Fruit fly (Drosophila melanogaster) whole organism, embryonic: ENCODE measurements around the gene Src64B.

Source experiments
- ATbp ChIP-seq: fragments of 200-800 bp; sonication (Bioruptor generic); optimal IDR thresholded peaks from 2 replicates; lab custom pipeline; 2017; ENCODE audit warnings: missing biosample characterization, mild to moderate bottlenecking, missing genetic modification characterization, missing genetic modification reagents
- Bgb ChIP-seq: fragments of 200-800 bp; sonication (Bioruptor generic); IDR thresholded peaks from 2 replicates; pipeline ENCODE4 v1.3.6; 2022; ENCODE audit warnings: missing biosample characterization, missing genetic modification characterization; ENCODE audit not compliant: partially characterized antibody
- BtbVII ChIP-seq: fragments of 200-800 bp; sonication (Bioruptor generic); optimal IDR thresholded peaks from 3 replicates; lab custom pipeline; 2017; ENCODE audit warnings: missing biosample characterization, mild to moderate bottlenecking, missing genetic modification characterization
- CG11723 ChIP-seq: fragments of 200-800 bp; sonication (Bioruptor generic); optimal IDR thresholded peaks from 2 replicates; lab custom pipeline; 2017; ENCODE audit warnings: missing biosample characterization, mild to moderate bottlenecking, missing genetic modification characterization
- CG12391 ChIP-seq: fragments of 200-800 bp; sonication (Bioruptor generic); optimal IDR thresholded peaks from 3 replicates; lab custom pipeline; 2018; ENCODE audit warnings: missing biosample characterization, mild to moderate bottlenecking, missing genetic modification characterization, moderate library complexity
- CG15601 ChIP-seq: fragments of 200-800 bp; sonication (Bioruptor generic); optimal IDR thresholded peaks from 3 replicates; lab custom pipeline; 2019; ENCODE audit warnings: missing biosample characterization, mild to moderate bottlenecking, missing genetic modification characterization, moderate library complexity
- CG15696 ChIP-seq: fragments of 200-800 bp; sonication (Bioruptor generic); optimal IDR thresholded peaks from 2 replicates; lab custom pipeline; 2019; ENCODE audit warnings: missing biosample characterization, mild to moderate bottlenecking, missing genetic modification characterization, moderate library complexity
- CG16815 ChIP-seq: fragments of 200-800 bp; sonication (Bioruptor generic); optimal IDR thresholded peaks from 3 replicates; lab custom pipeline; 2017; ENCODE audit warnings: missing biosample characterization, mild to moderate bottlenecking, missing genetic modification characterization
- CG17361 ChIP-seq: fragments of 200-800 bp; sonication (Bioruptor generic); IDR thresholded peaks from 3 replicates; pipeline ENCODE4 v1.3.6; 2022; ENCODE audit warnings: missing biosample characterization, missing genetic modification characterization
- CG17385 ChIP-seq: fragments of 200-800 bp; sonication (Bioruptor generic); optimal IDR thresholded peaks from 3 replicates; lab custom pipeline; 2018; ENCODE audit warnings: missing biosample characterization, mild to moderate bottlenecking, missing genetic modification characterization
- CG2875 ChIP-seq: fragments of 200-800 bp; sonication (Bioruptor generic); optimal IDR thresholded peaks from 2 replicates; lab custom pipeline; 2017; ENCODE audit warnings: missing biosample characterization, mild to moderate bottlenecking, missing genetic modification characterization, missing genetic modification reagents
- CG3065 ChIP-seq: fragments of 200-800 bp; sonication (Bioruptor generic); optimal IDR thresholded peaks from 2 replicates; lab custom pipeline; 2016; ENCODE audit warnings: missing biosample characterization, missing genetic modification characterization
- CG3163 ChIP-seq: fragments of 200-800 bp; sonication (Bioruptor generic); optimal IDR thresholded peaks from 3 replicates; lab custom pipeline; 2016; ENCODE audit warnings: missing biosample characterization, missing genetic modification characterization
- CG32767 ChIP-seq: fragments of 200-800 bp; sonication (Bioruptor generic); IDR thresholded peaks from 2 replicates; pipeline ENCODE4 v1.3.6; 2022; ENCODE audit warnings: missing biosample characterization, missing genetic modification characterization
- CG3407 ChIP-seq: fragments of 200-800 bp; sonication (Bioruptor generic); optimal IDR thresholded peaks from 2 replicates; lab custom pipeline; 2018; ENCODE audit warnings: missing biosample characterization, mild to moderate bottlenecking, missing genetic modification characterization
- CG34224 ChIP-seq: fragments of 200-800 bp; sonication (Bioruptor generic); IDR thresholded peaks from 3 replicates; pipeline ENCODE4 v1.3.6; 2022; ENCODE audit warnings: missing biosample characterization, missing genetic modification characterization; ENCODE audit not compliant: partially characterized antibody
- CG3838 ChIP-seq: fragments of 200-800 bp; sonication (Bioruptor generic); optimal IDR thresholded peaks from 3 replicates; lab custom pipeline; 2016; ENCODE audit warnings: missing biosample characterization, missing genetic modification characterization
- CG4854 ChIP-seq: fragments of 200-800 bp; sonication (Bioruptor generic); optimal IDR thresholded peaks from 2 replicates; lab custom pipeline; 2016; ENCODE audit warnings: missing biosample characterization, missing genetic modification characterization, inconsistent platforms
- CG5245 ChIP-seq: fragments of 200-800 bp; sonication (Bioruptor generic); optimal IDR thresholded peaks from 3 replicates; lab custom pipeline; 2016; ENCODE audit warnings: missing biosample characterization, missing genetic modification characterization
- CG6854 ChIP-seq: fragments of 200-800 bp; sonication (Bioruptor generic); optimal IDR thresholded peaks from 3 replicates; lab custom pipeline; 2017; ENCODE audit warnings: missing biosample characterization, mild to moderate bottlenecking, missing genetic modification characterization
- CG7556 ChIP-seq: fragments of 200-800 bp; sonication (Bioruptor generic); optimal IDR thresholded peaks from 2 replicates; lab custom pipeline; 2017; ENCODE audit warnings: missing biosample characterization, mild to moderate bottlenecking, missing genetic modification characterization
- CG8359 ChIP-seq: fragments of 200-800 bp; sonication (Bioruptor generic); optimal IDR thresholded peaks from 2 replicates; lab custom pipeline; 2017; ENCODE audit warnings: missing biosample characterization, mild to moderate bottlenecking, missing genetic modification characterization, borderline replicate concordance
- CG9797 ChIP-seq: fragments of 200-800 bp; sonication (Bioruptor generic); optimal IDR thresholded peaks from 3 replicates; lab custom pipeline; 2018; ENCODE audit warnings: missing biosample characterization, mild to moderate bottlenecking, missing genetic modification characterization
- Camta ChIP-seq: fragments of 200-800 bp; sonication (Bioruptor generic); optimal IDR thresholded peaks from 2 replicates; lab custom pipeline; 2016; ENCODE audit warnings: missing biosample characterization, missing genetic modification characterization
- Dek ChIP-seq: fragments of 200-800 bp; sonication (Bioruptor generic); optimal IDR thresholded peaks from 3 replicates; lab custom pipeline; 2019; ENCODE audit warnings: missing biosample characterization, mild to moderate bottlenecking, missing genetic modification characterization, moderate library complexity
- Fer1 ChIP-seq: fragments of 200-800 bp; sonication (Bioruptor generic); optimal IDR thresholded peaks from 2 replicates; lab custom pipeline; 2017; ENCODE audit warnings: missing biosample characterization, mild to moderate bottlenecking, missing genetic modification characterization
- Jarid2 ChIP-seq: fragments of 200-800 bp; sonication (Bioruptor generic); optimal IDR thresholded peaks from 3 replicates; lab custom pipeline; 2017; ENCODE audit warnings: mild to moderate bottlenecking, missing biosample characterization, missing genetic modification reagents, missing genetic modification characterization
- Lim3 ChIP-seq: fragments of 200-800 bp; sonication (Bioruptor generic); IDR thresholded peaks from 2 replicates; pipeline ENCODE4 v1.3.6; 2022; ENCODE audit warnings: missing biosample characterization, missing genetic modification characterization
- Mes4 ChIP-seq: fragments of 200-800 bp; sonication (Bioruptor generic); optimal IDR thresholded peaks from 2 replicates; lab custom pipeline; 2016; ENCODE audit warnings: missing biosample characterization, missing genetic modification characterization
- abd-A ChIP-seq: fragments of 200-800 bp; sonication (Bioruptor generic); optimal IDR thresholded peaks from 3 replicates; lab custom pipeline; 2019; ENCODE audit warnings: missing biosample characterization, mild to moderate bottlenecking, missing genetic modification characterization, moderate library complexity
- ato ChIP-seq: fragments of 200-800 bp; sonication (Bioruptor generic); IDR thresholded peaks from 2 replicates; pipeline ENCODE4 v1.3.6; 2022; ENCODE audit warnings: missing biosample characterization, missing genetic modification characterization; ENCODE audit not compliant: partially characterized antibody
- bab2 ChIP-seq: fragments of 200-800 bp; sonication (Bioruptor generic); optimal IDR thresholded peaks from 2 replicates; lab custom pipeline; 2016; ENCODE audit warnings: missing biosample characterization, missing genetic modification characterization
- bbx ChIP-seq: fragments of 200-800 bp; sonication (Bioruptor generic); IDR thresholded peaks from 2 replicates; pipeline ENCODE4 v1.3.6; 2022; ENCODE audit warnings: missing biosample characterization, missing genetic modification characterization; ENCODE audit not compliant: partially characterized antibody
- kah ChIP-seq: fragments of 200-800 bp; sonication (Bioruptor generic); optimal IDR thresholded peaks from 2 replicates; lab custom pipeline; 2018; ENCODE audit warnings: missing biosample characterization, mild to moderate bottlenecking, missing genetic modification characterization
- lov ChIP-seq, 2 experiments: fragments of 200-800 bp in 1 of 2; fragments of >200 bp in 1 of 2; sonication (Bioruptor generic) in 1 of 2; IDR thresholded peaks in 1 of 2; optimal IDR thresholded peaks in 1 of 2; 2 replicates in 1 of 2; 3 replicates in 1 of 2; pipeline versions ENCODE4 v1.3.6 to Lab custom; 2017 to 2022; ENCODE audit warnings: missing biosample characterization in 1 of 2, missing genetic modification characterization in 1 of 2
- nerfin-1 ChIP-seq: fragments of 200-800 bp; sonication (Bioruptor generic); optimal IDR thresholded peaks from 3 replicates; lab custom pipeline; 2019; ENCODE audit warnings: missing biosample characterization, mild to moderate bottlenecking, missing genetic modification characterization, moderate library complexity
- odd ChIP-seq: fragments of 200-800 bp; sonication (Bioruptor generic); optimal IDR thresholded peaks from 2 replicates; lab custom pipeline; 2017; ENCODE audit warnings: missing biosample characterization, mild to moderate bottlenecking, missing genetic modification characterization
- otp ChIP-seq: fragments of 200-800 bp; sonication (Bioruptor generic); IDR thresholded peaks from 3 replicates; pipeline ENCODE4, ENCODE4 v1.3.6; 2022; ENCODE audit warnings: missing biosample characterization, missing genetic modification characterization
- pita ChIP-seq: fragments of 200-800 bp; sonication (Bioruptor generic); optimal IDR thresholded peaks from 2 replicates; lab custom pipeline; 2017; ENCODE audit warnings: missing biosample characterization, mild to moderate bottlenecking, missing genetic modification characterization
- prd ChIP-seq, 3 experiments: fragments of >200 bp in 2 of 3; fragments of 200-800 bp in 1 of 3; sonication (Bioruptor generic) in 1 of 3; optimal IDR thresholded peaks in 2 of 3; IDR thresholded peaks in 1 of 3; 2 replicates in 2 of 3; 3 replicates in 1 of 3; pipeline versions ENCODE4 v1.3.6 to Lab custom; 2017 to 2022; ENCODE audit warnings: missing biosample characterization in 1 of 3, missing genetic modification characterization in 1 of 3
- pzg ChIP-seq: fragments of 200-800 bp; sonication (Bioruptor generic); optimal IDR thresholded peaks from 3 replicates; lab custom pipeline; 2018; ENCODE audit warnings: missing biosample characterization, mild to moderate bottlenecking, missing genetic modification characterization, moderate library complexity
- sima ChIP-seq: fragments of 200-800 bp; sonication (Bioruptor generic); optimal IDR thresholded peaks from 2 replicates; lab custom pipeline; 2016; ENCODE audit warnings: missing biosample characterization, missing genetic modification characterization
- stc ChIP-seq: fragments of 200-800 bp; sonication (Bioruptor generic); IDR thresholded peaks from 2 replicates; pipeline ENCODE4 v1.3.6; 2022; ENCODE audit warnings: missing biosample characterization, missing genetic modification characterization
- sug ChIP-seq: fragments of 200-800 bp; optimal IDR thresholded peaks from 2 replicates; lab custom pipeline; 2019; ENCODE audit warnings: missing biosample characterization, mild to moderate bottlenecking, missing genetic modification characterization, moderate library complexity
- tin ChIP-seq: fragments of 200-800 bp; sonication (Bioruptor generic); optimal IDR thresholded peaks from 3 replicates; lab custom pipeline; 2016; ENCODE audit warnings: missing biosample characterization, missing genetic modification characterization
- trh ChIP-seq: fragments of 200-800 bp; sonication (Bioruptor generic); optimal IDR thresholded peaks from 2 replicates; lab custom pipeline; 2016; ENCODE audit warnings: missing biosample characterization, missing genetic modification characterization
- unpg ChIP-seq: fragments of 200-800 bp; sonication (Bioruptor generic); optimal IDR thresholded peaks from 3 replicates; lab custom pipeline; 2018; ENCODE audit warnings: missing biosample characterization, mild to moderate bottlenecking, missing genetic modification characterization, moderate library complexity
- vnd ChIP-seq: fragments of 200-800 bp; sonication (Bioruptor generic); IDR thresholded peaks from 3 replicates; pipeline ENCODE4 v1.3.6; 2022; ENCODE audit warnings: missing biosample characterization, missing genetic modification characterization; ENCODE audit not compliant: partially characterized antibody
- zfh2 ChIP-seq: fragments of 200-800 bp; sonication (Bioruptor generic); optimal IDR thresholded peaks from 2 replicates; lab custom pipeline; 2016; ENCODE audit warnings: missing biosample characterization, missing genetic modification characterization

The Src64B gene

dm6 chr3L:4546650-4547049, 79.3 kb downstream of the Src64B start (continued):
- TF ChIP-seq CG17361 (GFP tag; lab: Robert Waterston, UW) = peak; percentile 80
- peak; percentile 84 for TF ChIP-seq CG12391 (tag; lab: Kevin White, UChicago)
- peak; percentile 90 for TF ChIP-seq CG15696 (tag; lab: Kevin White, UChicago)
- peak; percentile 63 for TF ChIP-seq nerfin-1
- no peak for TF ChIP-seq sug
- TF ChIP-seq otp (GFP tag; lab: Robert Waterston, UW) = peak; percentile 62; the same call in 1 of the 3 replicates
- TF ChIP-seq ato (GFP tag; lab: Robert Waterston, UW) = no peak
- peak; percentile 3 for TF ChIP-seq CG3838 (GFP tag; lab: Kevin White, UChicago)
- TF ChIP-seq bab2 = no peak
- TF ChIP-seq CG17385 = peak; percentile 41
- TF ChIP-seq bbx (GFP tag; lab: Robert Waterston, UW) = no peak
- peak; percentile 50 for TF ChIP-seq CG3065
- no peak for TF ChIP-seq CG4854 (GFP tag; lab: Kevin White, UChicago)
- no peak for TF ChIP-seq CG34224 (GFP tag; lab: Robert Waterston, UW)
- peak; percentile 74 for TF ChIP-seq unpg (GFP tag; lab: Kevin White, UChicago)
- peak; percentile 53 for TF ChIP-seq CG5245 (GFP tag; lab: Kevin White, UChicago)
- TF ChIP-seq Dek (tag; lab: Kevin White, UChicago) = no peak
- peak; percentile 33 for TF ChIP-seq ATbp (GFP tag; lab: Kevin White, UChicago)
- TF ChIP-seq kah = peak; percentile 15
- TF ChIP-seq abd-A (tag; lab: Kevin White, UChicago) = no peak
- no peak for TF ChIP-seq Fer1 (GFP tag; lab: Kevin White, UChicago)
- TF ChIP-seq CG8359 (GFP tag; lab: Kevin White, UChicago) = peak; percentile 5
- TF ChIP-seq Jarid2 = peak; percentile 16
- TF ChIP-seq prd (optimal IDR thresholded peaks at IDR 0.05; lab: Kevin White, UChicago) = no peak
- TF ChIP-seq prd (GFP tag; IDR thresholded peaks at IDR 0.05; lab: Robert Waterston, UW) = peak; percentile 89
- TF ChIP-seq CG2875 = peak; percentile 63
- TF ChIP-seq zfh2 (GFP tag; lab: Kevin White, UChicago) = no peak
- no peak for TF ChIP-seq Mes4 (GFP tag; lab: Kevin White, UChicago)
- TF ChIP-seq CG32767 (GFP tag; lab: Robert Waterston, UW) = peak; percentile 52; the same call in 1 of the 2 replicates
- TF ChIP-seq CG15601 (tag; lab: Kevin White, UChicago) = peak; percentile 65
- peak; percentile 42 for TF ChIP-seq Camta (GFP tag; lab: Kevin White, UChicago)
- TF ChIP-seq odd = peak; percentile 45
- TF ChIP-seq trh (GFP tag; lab: Kevin White, UChicago) = no peak
- TF ChIP-seq CG3407 = peak; percentile 40
- no peak for TF ChIP-seq pita (GFP tag; lab: Kevin White, UChicago)
- no peak for TF ChIP-seq lov (optimal IDR thresholded peaks at IDR 0.05; lab: Kevin White, UChicago)
- peak; percentile 71; the same call in 1 of the 3 replicates for TF ChIP-seq lov (GFP tag; IDR thresholded peaks at IDR 0.05; lab: Robert Waterston, UW)
- TF ChIP-seq CG7556 (GFP tag; lab: Kevin White, UChicago) = peak; percentile 59
- TF ChIP-seq pzg (GFP tag; lab: Kevin White, UChicago) = no peak
- TF ChIP-seq CG3163 (GFP tag; lab: Kevin White, UChicago) = no peak
- TF ChIP-seq tin (GFP tag; lab: Kevin White, UChicago) = peak; percentile 62
- no peak for TF ChIP-seq Lim3
- TF ChIP-seq CG16815 (GFP tag; lab: Kevin White, UChicago) = peak; percentile 67
- no peak for TF ChIP-seq sima
- peak; percentile 45; the same call in 1 of the 2 replicates for TF ChIP-seq stc
- no peak for TF ChIP-seq vnd (GFP tag; lab: Robert Waterston, UW)
- TF ChIP-seq CG11723 (GFP tag; lab: Kevin White, UChicago) = peak; percentile 2
- no peak for TF ChIP-seq BtbVII (GFP tag; lab: Kevin White, UChicago)
- TF ChIP-seq Bgb (GFP tag; lab: Robert Waterston, UW) = no peak
- no peak for TF ChIP-seq CG6854
- no peak for TF ChIP-seq CG9797 (GFP tag; lab: Kevin White, UChicago)
